Comparison of ENCODE assay signal across 1 fruit fly cellular context in genomic region chr3R:19641498-19642065, dm6.
TF ChIP-seq lines count a peak whose summit lies in the region.

No protein-coding gene starts in this region.

TF ChIP-seq in whole organism, embryonic, 481 proteins besides CTCF, POLR2A, EP300 and RAD21 (continued from another document and continues in another):
- TF ChIP-seq CG16779 (GFP tag; IDR thresholded peaks at IDR 0.05; lab: Robert Waterston, UW) (peak; percentile 83; the same call in 1 of the 2 replicates), salm (tag; optimal IDR thresholded peaks at IDR 0.05; lab: Kevin White, UChicago) (peak; percentile 88), pnt (GFP tag; optimal IDR thresholded peaks at IDR 0.05; lab: Kevin White, UChicago) (no peak), CG10321 (GFP tag; IDR thresholded peaks at IDR 0.05; lab: Robert Waterston, UW) (peak; percentile 61; the same call in 1 of the 2 replicates), CG31441 (GFP tag; IDR thresholded peaks at IDR 0.05; lab: Robert Waterston, UW) (peak; percentile 87), tna (GFP tag; IDR thresholded peaks at IDR 0.05; lab: Robert Waterston, UW; ENCODE audit: partially characterized antibody) (no peak), D19A (tag; optimal IDR thresholded peaks at IDR 0.05; lab: Kevin White, UChicago) (peak; percentile 83), CG7928 (GFP tag; optimal IDR thresholded peaks at IDR 0.05; lab: Kevin White, UChicago) (peak; percentile 42), hb (GFP tag; IDR thresholded peaks at IDR 0.05; lab: Robert Waterston, UW; ENCODE audit: partially characterized antibody) (no peak), tap (tag; optimal IDR thresholded peaks at IDR 0.05; lab: Kevin White, UChicago) (peak; percentile 95), pfk (GFP tag; optimal IDR thresholded peaks at IDR 0.05; lab: Kevin White, UChicago) (no peak), CG12659 (GFP tag; optimal IDR thresholded peaks at IDR 0.05; lab: Kevin White, UChicago) (peak; percentile 81), ttk (GFP tag; IDR thresholded peaks at IDR 0.05; lab: Robert Waterston, UW) (peak; percentile 84), Nf-YA (GFP tag; IDR thresholded peaks at IDR 0.05; lab: Robert Waterston, UW) (peak; percentile 73), dpn (GFP tag; optimal IDR thresholded peaks at IDR 0.05; lab: Kevin White, UChicago) (peak; percentile 59 to 75), CG7963 (GFP tag; IDR thresholded peaks at IDR 0.05; lab: Robert Waterston, UW; ENCODE audit: partially characterized antibody) (no peak), CG31224 (GFP tag; IDR thresholded peaks at IDR 0.05; lab: Robert Waterston, UW) (peak; percentile 78), CG3726 (GFP tag; IDR thresholded peaks at IDR 0.05; lab: Robert Waterston, UW) (peak; percentile 80; the same call in 1 of the 3 replicates), CG9817 (tag; optimal IDR thresholded peaks at IDR 0.05; lab: Kevin White, UChicago) (peak; percentile 80), CG13775 (GFP tag; optimal IDR thresholded peaks at IDR 0.05; lab: Kevin White, UChicago) (peak; percentile 76), gro (GFP tag; optimal IDR thresholded peaks at IDR 0.05; lab: Kevin White, UChicago) (peak; percentile 66), chif (GFP tag; optimal IDR thresholded peaks at IDR 0.05; lab: Kevin White, UChicago) (peak; percentile 2 to 52), CG10462 (GFP tag; optimal IDR thresholded peaks at IDR 0.05; lab: Kevin White, UChicago) (peak; percentile 39), CG6272 (GFP tag; IDR thresholded peaks at IDR 0.05; lab: Robert Waterston, UW) (no peak), CG10209 (GFP tag; optimal IDR thresholded peaks at IDR 0.05; lab: Kevin White, UChicago) (peak; percentile 79), onecut (GFP tag; IDR thresholded peaks at IDR 0.05; lab: Robert Waterston, UW) (peak; percentile 81), zfh2 (GFP tag; optimal IDR thresholded peaks at IDR 0.05; lab: Kevin White, UChicago) (peak; percentile 40), Ets65A (GFP tag; lab: Kevin White, UChicago) (peak; percentile 76), sisA (GFP tag; IDR thresholded peaks at IDR 0.05; lab: Robert Waterston, UW) (peak; percentile 59; the same call in 1 of the 2 replicates), CG9215 (GFP tag; IDR thresholded peaks at IDR 0.05; lab: Robert Waterston, UW) (no peak; the same call in 1 of the 2 replicates), Chrac-16 (GFP tag; optimal IDR thresholded peaks at IDR 0.05; lab: Kevin White, UChicago) (peak; percentile 50), cg (GFP tag; optimal IDR thresholded peaks at IDR 0.05; lab: Kevin White, UChicago) (peak; percentile 16), CG6683 (GFP tag; optimal IDR thresholded peaks at IDR 0.05; lab: Kevin White, UChicago) (peak; percentile 69), Drgx (GFP tag; IDR thresholded peaks at IDR 0.05; lab: Robert Waterston, UW) (peak; percentile 91), Deaf1 (tag; optimal IDR thresholded peaks at IDR 0.05; lab: Kevin White, UChicago) (peak; percentile 71), CG2712 (tag; optimal IDR thresholded peaks at IDR 0.05; lab: Kevin White, UChicago) (peak; percentile 89), CG14710 (tag; optimal IDR thresholded peaks at IDR 0.05; lab: Kevin White, UChicago) (peak; percentile 79), Sox102F (GFP tag; optimal IDR thresholded peaks at IDR 0.05; lab: Kevin White, UChicago) (peak; percentile 93), grn (GFP tag; optimal IDR thresholded peaks at IDR 0.05; lab: Kevin White, UChicago) (no peak), repo (GFP tag; optimal IDR thresholded peaks at IDR 0.05; lab: Kevin White, UChicago) (no peak), crc (GFP tag; optimal IDR thresholded peaks at IDR 0.05; lab: Kevin White, UChicago) (peak; percentile 46), ssp (GFP tag; IDR thresholded peaks at IDR 0.05; lab: Robert Waterston, UW) (peak; percentile 65), CG8359 (GFP tag; optimal IDR thresholded peaks at IDR 0.05; lab: Kevin White, UChicago; ENCODE audit: borderline replicate concordance) (peak; percentile 50), CG10543 (GFP tag; optimal IDR thresholded peaks at IDR 0.05; lab: Kevin White, UChicago) (peak; percentile 51), Mad (GFP tag; optimal IDR thresholded peaks at IDR 0.05; lab: Kevin White, UChicago) (peak; percentile 34), Ravus (GFP tag; IDR thresholded peaks at IDR 0.05; lab: Robert Waterston, UW) (peak; percentile 61), jumu (GFP tag; optimal IDR thresholded peaks at IDR 0.05; lab: Kevin White, UChicago) (peak; percentile 31), CG13424 (tag; optimal IDR thresholded peaks at IDR 0.05; lab: Kevin White, UChicago) (peak; percentile 93), CG13296 (GFP tag; optimal IDR thresholded peaks at IDR 0.05; lab: Kevin White, UChicago) (peak; percentile 93), ase (GFP tag; IDR thresholded peaks at IDR 0.05; lab: Robert Waterston, UW) (peak; percentile 85; the same call in 2 of the 3 replicates), emc (GFP tag; optimal IDR thresholded peaks at IDR 0.05; lab: Kevin White, UChicago) (no peak), disco-r (GFP tag; optimal IDR thresholded peaks at IDR 0.05; lab: Kevin White, UChicago) (peak; percentile 28), bigmax (GFP tag; optimal IDR thresholded peaks at IDR 0.05; lab: Kevin White, UChicago) (no peak), CG6854 (GFP tag; optimal IDR thresholded peaks at IDR 0.05; lab: Kevin White, UChicago) (peak; percentile 85), MBD-R2 (GFP tag; IDR thresholded peaks at IDR 0.05; lab: Robert Waterston, UW) (peak; percentile 58; the same call in 1 of the 2 replicates), run (tag; optimal IDR thresholded peaks at IDR 0.05; lab: Kevin White, UChicago) (peak; percentile 85), TFAM (GFP tag; optimal IDR thresholded peaks at IDR 0.05; lab: Kevin White, UChicago) (no peak), CG11560 (tag; IDR thresholded peaks at IDR 0.05; lab: Robert Waterston, UW) (peak; percentile 44; the same call in 1 of the 3 replicates), CG6654 (GFP tag; optimal IDR thresholded peaks at IDR 0.05; lab: Kevin White, UChicago) (peak; percentile 37), stc (GFP tag; IDR thresholded peaks at IDR 0.05; lab: Robert Waterston, UW) (peak; percentile 92), CG1602 (GFP tag; optimal IDR thresholded peaks at IDR 0.05; lab: Kevin White, UChicago) (peak; percentile 55), HLH3B (GFP tag; IDR thresholded peaks at IDR 0.05; lab: Robert Waterston, UW) (peak; percentile 90), Lhr (GFP tag; optimal IDR thresholded peaks at IDR 0.05; lab: Kevin White, UChicago) (peak; percentile 48), gsb-n (tag; optimal IDR thresholded peaks at IDR 0.05; lab: Kevin White, UChicago) (peak; percentile 84), CG8089 (GFP tag; optimal IDR thresholded peaks at IDR 0.05; lab: Kevin White, UChicago) (no peak), nerfin-1 (tag; optimal IDR thresholded peaks at IDR 0.05; lab: Kevin White, UChicago) (peak; percentile 84), ken (GFP tag; IDR thresholded peaks at IDR 0.05; lab: Robert Waterston, UW) (peak; percentile 87), CG2889 (GFP tag; IDR thresholded peaks at IDR 0.05; lab: Robert Waterston, UW) (peak; percentile 74; the same call in 2 of the 3 replicates), gfzf (GFP tag; optimal IDR thresholded peaks at IDR 0.05; lab: Kevin White, UChicago) (no peak), Six4 (GFP tag; optimal IDR thresholded peaks at IDR 0.05; lab: Kevin White, UChicago) (peak; percentile 65), pros (GFP tag; optimal IDR thresholded peaks at IDR 0.05; lab: Kevin White, UChicago) (peak; percentile 5), C15 (GFP tag; IDR thresholded peaks at IDR 0.05; lab: Robert Waterston, UW) (peak; percentile 82; the same call in 2 of the 3 replicates), CG14441 (GFP tag; IDR thresholded peaks at IDR 0.05; lab: Robert Waterston, UW) (peak; percentile 91), Opbp (GFP tag; IDR thresholded peaks at IDR 0.05; lab: Robert Waterston, UW; ENCODE audit: partially characterized antibody) (no peak), shn (GFP tag; optimal IDR thresholded peaks at IDR 0.05; lab: Kevin White, UChicago) (no peak), jigr1 (GFP tag; IDR thresholded peaks at IDR 0.05; lab: Robert Waterston, UW) (0 out of 3 replicates have a peak, but pooled peaks have one; percentile 42), Gug (GFP tag; IDR thresholded peaks at IDR 0.05; lab: Robert Waterston, UW) (peak; percentile 42; the same call in 2 of the 4 replicates), abd-A (tag; optimal IDR thresholded peaks at IDR 0.05; lab: Kevin White, UChicago) (no peak), PHDP (tag; optimal IDR thresholded peaks at IDR 0.05; lab: Kevin White, UChicago) (peak; percentile 96), CG14014 (GFP tag; IDR thresholded peaks at IDR 0.05; lab: Robert Waterston, UW) (peak; percentile 94), z (GFP tag; IDR thresholded peaks at IDR 0.05; lab: Robert Waterston, UW) (peak; percentile 56; the same call in 1 of the 3 replicates), zfh1 (GFP tag; IDR thresholded peaks at IDR 0.05; lab: Robert Waterston, UW) (peak; percentile 90), CG12769 (tag; optimal IDR thresholded peaks at IDR 0.05; lab: Kevin White, UChicago) (peak; percentile 54), CG15514 (GFP tag; optimal IDR thresholded peaks at IDR 0.05; lab: Kevin White, UChicago) (peak; percentile 82), Max (GFP tag; optimal IDR thresholded peaks at IDR 0.05; lab: Kevin White, UChicago) (peak; percentile 58), peb (GFP tag; IDR thresholded peaks at IDR 0.05; lab: Robert Waterston, UW) (peak; percentile 56; the same call in 1 of the 2 replicates), Dek (tag; optimal IDR thresholded peaks at IDR 0.05; lab: Kevin White, UChicago) (peak; percentile 77), CG9797 (GFP tag; optimal IDR thresholded peaks at IDR 0.05; lab: Kevin White, UChicago) (no peak), ewg (GFP tag; optimal IDR thresholded peaks at IDR 0.05; lab: Kevin White, UChicago) (peak; percentile 49), jing (GFP tag; optimal IDR thresholded peaks at IDR 0.05; lab: Kevin White, UChicago) (peak; percentile 45), D19B (GFP tag; optimal IDR thresholded peaks at IDR 0.05; lab: Kevin White, UChicago) (peak; percentile 62), chm (GFP tag; IDR thresholded peaks at IDR 0.05; lab: Robert Waterston, UW) (peak; percentile 91; the same call in 1 of the 2 replicates), Tbp (GFP tag; optimal IDR thresholded peaks at IDR 0.05; lab: Kevin White, UChicago) (no peak), bbx (GFP tag; IDR thresholded peaks at IDR 0.05; lab: Robert Waterston, UW; ENCODE audit: partially characterized antibody) (no peak), NFAT (GFP tag; IDR thresholded peaks at IDR 0.05; lab: Robert Waterston, UW) (peak; percentile 76), CG7372 (GFP tag; IDR thresholded peaks at IDR 0.05; lab: Robert Waterston, UW) (peak; percentile 82), Lim3 (GFP tag; IDR thresholded peaks at IDR 0.05; lab: Robert Waterston, UW) (0 out of 2 replicates have a peak, but pooled peaks have one; percentile 51), CG7987 (GFP tag; optimal IDR thresholded peaks at IDR 0.05; lab: Kevin White, UChicago) (peak; percentile 51), CG30020 (tag; optimal IDR thresholded peaks at IDR 0.05; lab: Kevin White, UChicago) (peak; percentile 23), Med (GFP tag; lab: Kevin White, UChicago) (peak; percentile 91), CG17186 (GFP tag; optimal IDR thresholded peaks at IDR 0.05; lab: Kevin White, UChicago) (no peak), CG17385 (GFP tag; optimal IDR thresholded peaks at IDR 0.05; lab: Kevin White, UChicago) (peak; percentile 76), ham (GFP tag; IDR thresholded peaks at IDR 0.05; lab: Robert Waterston, UW) (no peak), CG2129 (GFP tag; IDR thresholded peaks at IDR 0.05; lab: Robert Waterston, UW; ENCODE audit: partially characterized antibody) (no peak), CG17612 (GFP tag; IDR thresholded peaks at IDR 0.05; lab: Robert Waterston, UW) (peak; percentile 85), stwl (tag; optimal IDR thresholded peaks at IDR 0.05; lab: Kevin White, UChicago) (peak; percentile 15), dmrt11E (tag; optimal IDR thresholded peaks at IDR 0.05; lab: Kevin White, UChicago) (peak; percentile 82), CG10267 (tag; optimal IDR thresholded peaks at IDR 0.05; lab: Kevin White, UChicago) (peak; percentile 84), vnd (GFP tag; IDR thresholded peaks at IDR 0.05; lab: Robert Waterston, UW; ENCODE audit: partially characterized antibody) (no peak), CG13624 (GFP tag; optimal IDR thresholded peaks at IDR 0.05; lab: Kevin White, UChicago) (peak; percentile 70), chn (GFP tag; optimal IDR thresholded peaks at IDR 0.05; lab: Kevin White, UChicago) (no peak), btn (GFP tag; optimal IDR thresholded peaks at IDR 0.05; lab: Kevin White, UChicago) (no peak), CG18476 (GFP tag; optimal IDR thresholded peaks at IDR 0.05; lab: Kevin White, UChicago) (peak; percentile 62), usp (GFP tag; optimal IDR thresholded peaks at IDR 0.05; lab: Kevin White, UChicago) (no peak), wek (GFP tag; optimal IDR thresholded peaks at IDR 0.05; lab: Kevin White, UChicago) (peak; percentile 56), CG32532 (GFP tag; IDR thresholded peaks at IDR 0.05; lab: Robert Waterston, UW) (peak; percentile 92), gt (GFP tag; IDR thresholded peaks at IDR 0.05; lab: Robert Waterston, UW) (no peak), Dbx (GFP tag; IDR thresholded peaks at IDR 0.05; lab: Robert Waterston, UW) (peak; percentile 86), ac (GFP tag; optimal IDR thresholded peaks at IDR 0.05; lab: Kevin White, UChicago) (peak; percentile 18), nau (GFP tag; optimal IDR thresholded peaks at IDR 0.05; lab: Kevin White, UChicago) (peak; percentile 66), cad (GFP tag; optimal IDR thresholded peaks at IDR 0.05; lab: Kevin White, UChicago) (no peak), BtbVII (GFP tag; optimal IDR thresholded peaks at IDR 0.05; lab: Kevin White, UChicago) (peak; percentile 87), CG7556 (GFP tag; optimal IDR thresholded peaks at IDR 0.05; lab: Kevin White, UChicago) (peak; percentile 82), CG11696 (GFP tag; IDR thresholded peaks at IDR 0.05; lab: Robert Waterston, UW) (peak; percentile 90), CG8924 (tag; optimal IDR thresholded peaks at IDR 0.05; lab: Kevin White, UChicago) (peak; percentile 92), ara (GFP tag; IDR thresholded peaks at IDR 0.05; lab: Robert Waterston, UW) (peak; percentile 86), Bteb2 (GFP tag; optimal IDR thresholded peaks at IDR 0.05; lab: Kevin White, UChicago) (peak; percentile 80), CG2875 (GFP tag; optimal IDR thresholded peaks at IDR 0.05; lab: Kevin White, UChicago) (peak; percentile 76), Hr78 (GFP tag; optimal IDR thresholded peaks at IDR 0.05; lab: Kevin White, UChicago) (peak in 1 of 2 experiments; percentile 50), ind (GFP tag; optimal IDR thresholded peaks at IDR 0.05; lab: Kevin White, UChicago) (peak; percentile 77)
